Fruit fly (Drosophila melanogaster): ENCODE measurements around the gene CG3604.
A peak's percentile ranks its signal among the peaks of the same experiment; 100 is the strongest.

The CG3604 gene

dm6 chr2L:3669675-3670074 lies 28.0 kb downstream of the CG3604 start, which contains the start of gene Sfp24Bb:
Sfp24Bb (minus strand) TSS chr2L:3669775.
- no peak for TF ChIP-seq noc (tag; optimal IDR thresholded peaks at IDR 0.05)

DNA sequence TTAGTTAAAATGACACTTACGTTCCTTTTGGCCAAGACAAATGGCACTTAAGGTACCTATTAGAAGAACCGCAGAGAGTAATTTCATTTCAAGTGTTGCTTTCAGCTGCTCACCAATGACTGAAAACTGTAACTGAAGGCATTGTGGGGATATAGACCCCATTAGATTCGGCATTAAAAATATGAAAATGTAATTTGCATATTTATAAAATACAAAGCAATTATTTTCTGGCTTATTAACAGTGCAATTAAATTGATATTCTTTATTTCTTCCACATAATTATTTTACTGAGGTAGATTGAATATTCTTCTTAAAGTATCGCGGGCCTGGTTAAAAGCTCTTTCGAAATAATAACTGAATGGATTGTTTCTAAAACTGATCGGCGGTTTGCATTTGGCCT lies 28.6 kb downstream of the CG3604 start, which contains the start of gene Sfp24Bd:
Sfp24Bd (minus strand) TSS at position 101 of the 400 bp plus-strand sequence.
- no peak for TF ChIP-seq noc (tag; optimal IDR thresholded peaks at IDR 0.05)

DNA sequence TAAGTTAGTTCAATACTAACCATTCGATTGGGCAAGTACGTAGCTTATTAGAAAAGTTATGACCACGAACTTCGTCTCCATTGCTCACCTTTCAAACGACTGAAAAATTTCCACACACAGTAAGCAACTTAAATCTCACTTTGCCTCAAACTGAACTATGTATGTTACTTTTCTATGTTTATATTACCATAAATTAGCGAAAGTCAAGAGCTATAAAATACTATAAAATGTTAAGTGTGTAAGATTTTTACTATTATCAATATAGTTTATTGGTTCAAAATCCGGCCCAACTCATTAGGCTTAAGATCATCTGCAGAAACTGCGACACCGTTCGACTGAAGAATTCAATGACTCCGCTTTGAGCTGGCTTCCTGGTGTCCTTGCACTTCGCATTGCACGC lies 29.2 kb downstream of the CG3604 start, which contains the start of gene Sfp24Ba:
Sfp24Ba (minus strand) TSS at position 101 of the 400 bp plus-strand sequence.
- TF ChIP-seq noc (tag; optimal IDR thresholded peaks at IDR 0.05), result no peak

DNA sequence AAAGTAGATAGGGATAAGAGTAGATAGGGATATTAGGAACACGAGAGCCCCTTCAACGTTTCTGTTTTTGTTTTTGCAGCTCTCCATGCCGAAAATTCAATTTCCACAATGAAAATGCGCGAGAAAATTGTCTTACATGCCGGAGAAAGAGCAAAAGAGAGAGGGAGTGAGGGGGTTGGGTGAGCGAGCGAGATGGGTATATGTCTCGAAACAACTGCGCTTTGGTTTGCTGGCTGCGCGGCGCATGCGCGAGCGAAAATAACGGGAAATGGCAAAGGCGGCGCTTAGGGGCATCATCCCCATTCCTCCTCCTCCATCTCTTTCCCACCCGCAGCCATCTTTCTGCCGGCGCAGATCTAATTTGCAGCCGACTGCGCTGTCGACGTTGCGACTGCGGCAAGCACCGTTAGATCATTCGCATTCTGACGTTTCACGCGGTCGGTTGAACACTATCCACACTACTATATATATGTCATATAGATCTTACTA lies 35.3 kb downstream of the CG3604 start, which contains the start of gene Drgx:
Drgx (plus strand) TSS at position 439 of the 489 bp plus-strand sequence.
- TF ChIP-seq noc (tag; optimal IDR thresholded peaks at IDR 0.05), result no peak

DNA sequence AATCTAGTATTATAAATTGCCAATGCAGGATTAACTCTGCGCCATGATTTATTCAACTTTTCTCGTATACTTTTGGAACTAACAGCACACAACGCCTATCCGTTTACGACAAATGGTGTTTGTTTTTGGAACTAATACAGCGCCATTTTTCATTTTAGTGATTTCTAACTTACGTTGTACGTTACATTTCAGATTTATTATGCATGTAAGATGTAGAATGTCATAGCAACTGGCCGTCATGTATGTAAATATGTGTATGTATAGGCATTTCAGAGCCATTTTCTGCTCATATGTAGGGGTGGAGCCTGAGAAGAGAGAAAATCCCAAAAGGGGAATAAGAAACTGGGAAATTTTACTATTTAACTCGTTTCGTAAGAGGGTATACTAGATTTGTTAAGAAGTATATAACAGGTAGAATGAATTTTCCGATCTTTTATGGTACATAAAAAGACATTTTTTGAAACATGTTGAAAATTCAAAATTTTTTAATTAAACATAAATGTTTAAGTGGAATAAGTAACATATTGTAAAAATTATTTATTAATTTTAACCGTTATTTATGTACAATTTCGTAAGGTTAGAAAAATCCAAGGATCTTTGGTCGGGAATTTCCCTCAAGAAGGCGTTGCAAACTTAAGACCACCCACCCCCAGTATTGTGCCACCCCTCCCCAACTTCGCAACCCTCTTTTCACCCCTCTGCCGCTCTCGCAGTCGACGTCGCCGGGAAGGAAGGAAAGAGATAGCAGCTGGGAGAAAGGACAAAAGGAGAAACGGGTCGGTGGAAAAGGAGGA lies 40.1 kb downstream of the CG3604 start:
- no peak for TF ChIP-seq noc (tag; optimal IDR thresholded peaks at IDR 0.05)

DNA sequence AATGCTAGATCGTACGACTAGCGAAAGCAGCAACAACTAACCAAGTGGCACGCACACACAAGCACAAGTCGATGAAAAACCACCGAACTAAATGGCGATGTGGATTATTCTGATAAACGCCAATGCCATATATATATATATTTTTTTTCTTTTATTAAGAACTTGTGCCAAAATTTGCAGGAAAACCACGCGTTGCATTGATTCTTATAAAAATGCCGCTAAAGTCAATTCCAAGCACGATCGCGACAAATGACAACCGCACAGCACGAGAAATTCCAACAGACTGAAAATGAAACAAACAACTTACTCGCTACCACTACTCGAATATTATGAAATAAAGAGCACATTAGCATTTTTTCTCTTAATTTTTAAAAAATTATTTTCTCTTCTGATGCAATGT lies 41.0 kb downstream of the CG3604 start, which contains the start of gene for:
for (minus strand) TSS at position 287 of the 400 bp plus-strand sequence.
- TF ChIP-seq noc (tag; optimal IDR thresholded peaks at IDR 0.05), result no peak

dm6 chr2L:3655698-3656105 lies 42.0 kb downstream of the CG3604 start:
- TF ChIP-seq noc (tag; optimal IDR thresholded peaks at IDR 0.05), result peak; percentile 100

DNA sequence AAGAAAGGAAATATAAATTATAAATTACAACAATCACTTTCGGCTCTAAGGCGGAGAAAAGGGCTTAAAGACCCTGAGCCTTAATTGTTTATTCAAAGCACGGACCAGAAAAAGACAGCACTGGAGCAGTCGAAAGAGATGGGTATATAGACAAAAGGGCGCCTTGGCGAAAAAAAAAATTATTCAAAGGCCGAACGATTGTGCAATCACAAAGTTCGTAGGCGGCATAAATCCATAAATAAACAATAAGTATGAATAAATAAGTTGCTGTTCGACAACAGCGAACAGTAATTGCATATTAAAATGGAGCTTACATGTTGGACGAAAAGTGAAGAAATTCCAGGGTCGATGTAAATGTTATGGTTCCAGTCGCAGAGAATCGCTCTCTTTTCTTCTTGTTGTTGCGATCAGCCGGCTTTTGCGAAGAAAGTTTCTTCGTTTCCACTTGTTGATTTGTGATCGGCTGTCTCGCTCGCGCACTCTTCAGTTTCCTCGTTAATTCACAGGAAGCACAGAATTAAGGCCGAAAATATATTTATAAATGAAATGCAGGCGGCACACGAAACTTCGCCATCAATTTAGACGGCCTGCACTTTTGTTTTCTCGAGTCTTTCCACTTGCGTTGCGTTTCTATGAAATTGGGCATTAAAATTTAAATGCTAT lies 42.6 kb downstream of the CG3604 start:
- TF ChIP-seq noc (tag; optimal IDR thresholded peaks at IDR 0.05), result no peak

dm6 chr2L:3648173-3648972 lies 49.3 kb downstream of the CG3604 start:
- TF ChIP-seq noc (tag; optimal IDR thresholded peaks at IDR 0.05), result no peak

dm6 chr2L:3647521-3648172 lies 50.0 kb downstream of the CG3604 start:
- no peak for TF ChIP-seq noc (tag; optimal IDR thresholded peaks at IDR 0.05)

Measured in whole organism, larva.